Worm (Caenorhabditis elegans): ENCODE results near the gene gst-4.

ce11 chrIV:10141930-10142505 lies at the start of gene gst-4, which contains the start of the genes gst-2 and dhs-12:
- TF ChIP-seq pqm-1 (tag; optimal IDR thresholded peaks at IDR 0.05) (no peak), nhr-77 (tag; optimal IDR thresholded peaks at IDR 0.05) (no peak), aly-2 (tag; optimal IDR thresholded peaks at IDR 0.05) (no peak), php-3 (GFP tag; IDR thresholded peaks at IDR 0.05) (no peak)
